Fruit fly (Drosophila melanogaster) whole organism, adult: Measurements from ENCODE around the gene CG9458.

Experiments
- CG11617 ChIP-seq: fragments of 200-800 bp; sonication (Bioruptor generic); optimal IDR thresholded peaks from 2 replicates; lab custom pipeline; 2017; ENCODE audit warnings: mild to moderate bottlenecking, missing biosample characterization, missing genetic modification reagents, missing genetic modification characterization
- CG12768 ChIP-seq: fragments of 200-800 bp; sonication (Bioruptor generic); optimal IDR thresholded peaks from 2 replicates; lab custom pipeline; 2017; ENCODE audit warnings: missing biosample characterization, missing genetic modification characterization, mild to moderate bottlenecking, moderate library complexity, missing genetic modification reagents
- CG14711 ChIP-seq: fragments of 200-800 bp; sonication (Bioruptor generic); optimal IDR thresholded peaks from 2 replicates; lab custom pipeline; 2018; ENCODE audit warnings: missing biosample characterization, mild to moderate bottlenecking, missing genetic modification characterization, moderate library complexity
- CG1620 ChIP-seq: fragments of 200-800 bp; sonication (Bioruptor generic); optimal IDR thresholded peaks from 2 replicates; lab custom pipeline; 2016; ENCODE audit warnings: missing biosample characterization, missing genetic modification characterization
- CG33017 ChIP-seq: fragments of 200-800 bp; sonication (Bioruptor generic); optimal IDR thresholded peaks from 2 replicates; lab custom pipeline; 2018; ENCODE audit warnings: missing biosample characterization, mild to moderate bottlenecking, missing genetic modification characterization, moderate library complexity
- CG5204 ChIP-seq: fragments of 200-800 bp; sonication (Bioruptor generic); optimal IDR thresholded peaks from 2 replicates; lab custom pipeline; 2016; ENCODE audit warnings: missing biosample characterization, missing genetic modification characterization
- CG7045 ChIP-seq: fragments of 200-800 bp; sonication (Bioruptor generic); optimal IDR thresholded peaks from 2 replicates; lab custom pipeline; 2017; ENCODE audit warnings: missing biosample characterization, mild to moderate bottlenecking, missing genetic modification characterization
- CG7101 ChIP-seq: fragments of 200-800 bp; sonication (Bioruptor generic); optimal IDR thresholded peaks from 2 replicates; lab custom pipeline; 2018; ENCODE audit warnings: missing biosample characterization, mild to moderate bottlenecking, missing genetic modification characterization, moderate library complexity
- Clk ChIP-seq: fragments of 200-800 bp; sonication (Bioruptor generic); optimal IDR thresholded peaks from 2 replicates; lab custom pipeline; 2017; ENCODE audit warnings: missing biosample characterization, missing genetic modification characterization
- Crg-1 ChIP-seq: fragments of 200-800 bp; sonication (Bioruptor generic); optimal IDR thresholded peaks from 2 replicates; lab custom pipeline; 2016; ENCODE audit warnings: missing biosample characterization, missing genetic modification characterization
- Hr96 ChIP-seq: fragments of 200-800 bp; sonication (Bioruptor generic); optimal IDR thresholded peaks from 2 replicates; lab custom pipeline; 2016; ENCODE audit warnings: missing biosample characterization, missing genetic modification characterization
- Mnt ChIP-seq: fragments of 200-800 bp; sonication (Bioruptor generic); optimal IDR thresholded peaks from 2 replicates; lab custom pipeline; 2016; ENCODE audit warnings: missing biosample characterization, mild to moderate bottlenecking, missing genetic modification characterization
- bab1 ChIP-seq: fragments of 200-800 bp; sonication (Bioruptor generic); optimal IDR thresholded peaks from 3 replicates; lab custom pipeline; 2019; ENCODE audit warnings: missing biosample characterization, mild to moderate bottlenecking, missing genetic modification characterization, moderate library complexity
- cic ChIP-seq: fragments of 200-800 bp; sonication (Bioruptor generic); optimal IDR thresholded peaks from 2 replicates; lab custom pipeline; 2017; ENCODE audit warnings: missing biosample characterization, mild to moderate bottlenecking, missing genetic modification characterization, moderate library complexity
- cnc ChIP-seq, 2 experiments: fragments of >200 bp; optimal IDR thresholded peaks; 2 replicates each; lab custom pipeline; 2017
- kay ChIP-seq: fragments of 200-800 bp; sonication (Bioruptor generic); peaks from one replicate; lab custom pipeline; 2016; ENCODE audit warnings: missing biosample characterization, missing genetic modification characterization, borderline replicate concordance
- ovo ChIP-seq: fragments of 200-800 bp; sonication (Bioruptor generic); optimal IDR thresholded peaks from 2 replicates; lab custom pipeline; 2016; ENCODE audit warnings: missing biosample characterization, missing genetic modification characterization
- pad ChIP-seq: fragments of 200-800 bp; sonication (Bioruptor generic); optimal IDR thresholded peaks from 3 replicates; lab custom pipeline; 2017; ENCODE audit warnings: missing biosample characterization, missing genetic modification characterization, mild to moderate bottlenecking, moderate library complexity, missing genetic modification reagents
- tj ChIP-seq: fragments of 200-800 bp; sonication (Bioruptor generic); optimal IDR thresholded peaks from 3 replicates; lab custom pipeline; 2017; ENCODE audit warnings: missing biosample characterization, mild to moderate bottlenecking, missing genetic modification characterization, moderate library complexity
- toe ChIP-seq: fragments of 200-800 bp; sonication (Bioruptor generic); optimal IDR thresholded peaks from 2 replicates; lab custom pipeline; 2016; ENCODE audit warnings: missing biosample characterization, missing genetic modification characterization

Gene CG9458

DNA sequence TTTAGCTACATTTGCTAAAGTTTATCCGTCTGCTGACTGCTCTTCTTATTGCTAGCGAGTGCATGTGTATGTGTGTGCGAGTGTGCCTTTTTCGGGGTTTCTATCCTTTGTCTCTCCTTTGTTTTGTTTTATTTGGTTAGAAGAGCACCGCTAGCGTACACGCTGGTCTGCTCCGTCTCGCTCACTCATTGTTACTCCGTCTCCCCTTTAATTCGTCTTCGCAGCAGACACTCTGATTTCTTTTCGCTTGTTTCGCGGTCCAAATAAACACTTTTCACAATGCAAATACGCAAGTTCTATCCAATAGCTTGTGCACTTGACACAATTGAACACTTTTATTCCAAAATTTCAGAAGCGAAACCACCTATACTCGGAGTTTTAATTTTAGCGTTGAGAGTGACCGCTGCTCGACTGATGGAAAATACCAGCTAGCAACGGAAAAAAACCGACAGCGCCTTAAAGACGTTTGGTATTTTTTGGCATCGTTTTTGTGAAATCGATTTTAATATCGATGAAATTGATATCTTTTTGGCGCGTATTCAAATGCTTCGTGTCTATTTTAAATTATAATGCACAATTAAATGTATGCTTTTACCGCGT is 10.6 kb downstream of the CG9458 start, which contains the start of gene FBXO11:
FBXO11 (minus strand) TSS at position 423 of the 600 bp plus-strand sequence.
- peak; percentile 2 for TF ChIP-seq ovo (GFP tag; lab: Kevin White, UChicago)
- peak; percentile 32 for TF ChIP-seq CG14711 (tag; lab: Kevin White, UChicago)
- TF ChIP-seq pad (GFP tag; lab: Kevin White, UChicago), result peak; percentile 87
- peak; percentile 68 for TF ChIP-seq CG7045
- TF ChIP-seq kay (GFP tag; lab: Kevin White, UChicago), result no peak
- TF ChIP-seq Mnt (GFP tag; lab: Kevin White, UChicago), result peak; percentile 67
- TF ChIP-seq toe (GFP tag; lab: Kevin White, UChicago), result no peak
- no peak for TF ChIP-seq CG1620 (GFP tag; lab: Kevin White, UChicago)
- peak; percentile 78 for TF ChIP-seq tj (GFP tag; lab: Kevin White, UChicago)
- TF ChIP-seq CG33017 (tag; lab: Kevin White, UChicago), result peak; percentile 58
- TF ChIP-seq cnc (optimal IDR thresholded peaks at IDR 0.05; lab: Kevin White, UChicago), result no peak
- TF ChIP-seq Crg-1 (GFP tag; lab: Kevin White, UChicago), result peak; percentile 36
- peak; percentile 19 for TF ChIP-seq CG7101 (tag; lab: Kevin White, UChicago)
- TF ChIP-seq CG5204 (GFP tag; lab: Kevin White, UChicago), result no peak
- no peak for TF ChIP-seq bab1 (GFP tag; lab: Kevin White, UChicago)
- TF ChIP-seq CG11617 (GFP tag; lab: Kevin White, UChicago), result peak; percentile 86
- TF ChIP-seq cic, result peak; percentile 81
- TF ChIP-seq Hr96 (GFP tag; lab: Kevin White, UChicago), result peak; percentile 67
- peak; percentile 79 for TF ChIP-seq CG12768 (GFP tag; lab: Kevin White, UChicago)
- peak; percentile 37 for TF ChIP-seq Clk

DNA sequence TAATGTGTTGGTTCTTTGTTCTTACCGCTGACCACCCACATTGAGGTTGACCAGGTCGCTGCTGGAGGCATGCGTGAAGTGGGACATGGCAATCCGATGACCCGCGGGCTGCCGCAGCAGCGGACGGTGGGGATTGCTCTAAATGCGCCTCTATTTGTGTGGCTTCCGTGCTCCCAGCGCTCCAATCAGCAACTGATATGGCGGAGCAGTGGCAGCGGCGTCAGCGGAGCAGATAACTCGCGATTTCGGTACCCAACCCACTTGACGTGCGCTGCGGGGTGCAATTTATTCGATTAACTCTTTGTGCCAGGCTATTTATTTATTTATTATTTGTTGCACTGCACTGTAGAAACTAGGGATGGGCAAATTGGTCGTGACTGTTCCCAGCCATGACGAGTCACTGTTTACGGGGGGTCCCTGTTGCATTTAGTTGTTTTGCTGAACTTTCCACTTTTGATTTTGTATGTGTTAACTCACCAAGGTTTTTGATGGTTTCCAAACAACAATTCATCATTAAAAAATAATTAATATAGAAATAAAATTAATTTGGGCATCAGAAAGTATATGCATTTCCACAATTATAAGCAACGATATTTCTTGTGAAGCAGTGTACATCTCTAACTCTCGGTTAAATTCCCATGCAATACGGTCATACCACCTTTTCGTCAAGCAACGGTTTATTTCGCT is 18.9 kb downstream of the CG9458 start, which contains the start of the genes CG9467 and CG8526:
CG9467 (minus strand) TSS at position 383 of the 687 bp plus-strand sequence.
CG8526 (plus strand) TSS at position 637 of the 687 bp plus-strand sequence.
- TF ChIP-seq cic (no peak), CG1620 (GFP tag; lab: Kevin White, UChicago) (peak; percentile 63), bab1 (GFP tag; lab: Kevin White, UChicago) (peak; percentile 59), Hr96 (GFP tag; lab: Kevin White, UChicago) (no peak), Clk (peak; percentile 37), CG7045 (peak; percentile 64), ovo (GFP tag; lab: Kevin White, UChicago) (peak; percentile 85), cnc (optimal IDR thresholded peaks at IDR 0.05; lab: Kevin White, UChicago) (no peak), toe (GFP tag; lab: Kevin White, UChicago) (peak; percentile 82), CG14711 (tag; lab: Kevin White, UChicago) (peak; percentile 66), Crg-1 (GFP tag; lab: Kevin White, UChicago) (peak; percentile 66), CG5204 (GFP tag; lab: Kevin White, UChicago) (no peak), pad (GFP tag; lab: Kevin White, UChicago) (peak; percentile 65), tj (GFP tag; lab: Kevin White, UChicago) (peak; percentile 61), CG12768 (GFP tag; lab: Kevin White, UChicago) (peak; percentile 60), CG7101 (tag; lab: Kevin White, UChicago) (peak; percentile 68), Mnt (GFP tag; lab: Kevin White, UChicago) (peak; percentile 63), CG33017 (tag; lab: Kevin White, UChicago) (no peak), kay (GFP tag; lab: Kevin White, UChicago) (no peak), CG11617 (GFP tag; lab: Kevin White, UChicago) (peak; percentile 73)

DNA sequence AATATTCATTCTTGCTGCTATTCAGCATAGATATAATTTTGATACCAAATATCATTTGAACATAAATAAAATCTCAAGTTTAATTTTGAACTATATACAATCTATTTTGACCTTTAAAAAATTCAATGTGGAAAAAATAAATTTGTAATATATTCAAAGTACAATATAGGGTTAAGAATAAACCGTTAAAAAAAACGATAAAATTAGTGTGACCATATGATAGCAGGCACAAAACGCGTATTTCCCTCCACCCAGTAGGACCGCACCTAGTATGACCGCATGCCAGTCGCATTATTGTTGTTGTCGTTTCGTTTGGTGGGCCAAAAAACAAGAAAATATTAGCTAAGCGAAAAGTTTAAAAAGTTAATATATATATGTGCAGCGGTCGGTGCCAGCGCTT is 26.7 kb downstream of the CG9458 start, which contains the start of gene CG8516:
CG8516 (plus strand) TSS at position 278 of the 400 bp plus-strand sequence.
- TF ChIP-seq Mnt (GFP tag; lab: Kevin White, UChicago) (peak; percentile 25), Hr96 (GFP tag; lab: Kevin White, UChicago) (no peak), CG11617 (GFP tag; lab: Kevin White, UChicago) (peak; percentile 26), CG7101 (tag; lab: Kevin White, UChicago) (peak; percentile 37), bab1 (GFP tag; lab: Kevin White, UChicago) (peak; percentile 4), pad (GFP tag; lab: Kevin White, UChicago) (no peak), tj (GFP tag; lab: Kevin White, UChicago) (peak; percentile 29), CG33017 (tag; lab: Kevin White, UChicago) (peak; percentile 28), CG14711 (tag; lab: Kevin White, UChicago) (peak; percentile 45)

DNA sequence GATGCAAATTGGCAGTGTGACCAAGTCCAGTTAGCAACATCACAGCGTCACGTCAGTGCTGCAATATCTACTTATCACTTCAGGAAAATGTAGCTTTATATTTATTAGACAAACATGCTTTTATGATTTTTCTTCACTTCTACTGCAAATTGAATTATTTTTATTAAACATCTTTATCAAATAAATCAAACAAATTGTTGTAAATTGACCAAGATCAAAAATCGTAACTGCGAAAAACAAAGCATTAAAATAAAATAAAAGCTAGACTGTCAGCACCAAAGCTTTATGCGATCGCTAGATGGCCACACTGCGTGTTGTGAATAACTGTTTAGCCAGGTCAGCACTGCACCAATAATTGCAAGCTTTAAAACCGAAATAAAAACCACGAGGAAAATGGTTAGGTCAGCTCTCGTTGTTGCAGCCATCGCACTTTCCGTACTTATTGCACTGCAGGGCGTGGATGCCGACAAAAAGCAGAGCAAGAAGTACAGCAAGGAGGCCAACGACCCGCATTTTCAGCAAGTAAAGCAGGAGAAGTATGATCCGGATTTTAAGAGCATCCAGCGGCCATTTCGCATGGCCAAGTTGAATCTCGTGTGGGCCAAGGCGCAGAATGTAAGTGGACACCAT is 28.4 kb downstream of the CG9458 start, which contains the start of the genes CG12945 and CG8507:
CG12945 (minus strand) TSS at position 45 of the 630 bp plus-strand sequence.
CG8507 (plus strand) TSS at position 307 of the 630 bp plus-strand sequence.
- TF ChIP-seq CG5204 (GFP tag; lab: Kevin White, UChicago), result no peak
- peak; percentile 79 for TF ChIP-seq bab1 (GFP tag; lab: Kevin White, UChicago)
- peak; percentile 65 for TF ChIP-seq CG7101 (tag; lab: Kevin White, UChicago)
- TF ChIP-seq cic, result peak; percentile 44
- peak; percentile 53 for TF ChIP-seq CG33017 (tag; lab: Kevin White, UChicago)
- TF ChIP-seq CG12768 (GFP tag; lab: Kevin White, UChicago), result peak; percentile 52
- peak; percentile 41 for TF ChIP-seq Mnt (GFP tag; lab: Kevin White, UChicago)
- TF ChIP-seq ovo (GFP tag; lab: Kevin White, UChicago), result peak; percentile 72
- peak; percentile 50 for TF ChIP-seq CG14711 (tag; lab: Kevin White, UChicago)
- TF ChIP-seq Clk, result no peak
- peak; percentile 97 for TF ChIP-seq tj (GFP tag; lab: Kevin White, UChicago)
- TF ChIP-seq CG7045, result no peak
- peak; percentile 74 for TF ChIP-seq Crg-1 (GFP tag; lab: Kevin White, UChicago)
- no peak for TF ChIP-seq toe (GFP tag; lab: Kevin White, UChicago)
- peak; percentile 55 for TF ChIP-seq pad (GFP tag; lab: Kevin White, UChicago)
- TF ChIP-seq cnc (optimal IDR thresholded peaks at IDR 0.05; lab: Kevin White, UChicago), result no peak
- peak; percentile 56 for TF ChIP-seq CG11617 (GFP tag; lab: Kevin White, UChicago)
- TF ChIP-seq CG1620 (GFP tag; lab: Kevin White, UChicago), result peak; percentile 72
